Worm (Caenorhabditis elegans): ENCODE measurements around the gene sru-30.

DNA sequence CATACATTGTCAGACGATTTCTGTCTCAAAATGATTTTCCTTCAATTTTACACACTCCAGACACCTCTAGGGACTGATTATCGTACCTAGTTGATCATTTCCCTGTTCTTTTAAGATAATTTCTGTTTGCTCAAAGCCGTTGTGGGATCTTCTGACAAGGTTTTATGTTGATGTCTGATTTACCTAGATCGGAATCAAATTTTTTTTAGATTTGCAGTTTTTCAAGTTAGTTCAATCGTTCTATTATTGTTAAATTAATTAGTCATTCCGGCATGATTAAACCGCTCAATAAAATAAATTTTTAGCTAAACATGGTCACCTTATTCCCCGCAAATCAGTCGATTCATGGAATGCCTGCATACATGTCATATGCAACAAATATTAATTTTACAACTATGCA is at the start of gene sru-30:
- TF ChIP-seq W03F9.2 (tag; optimal IDR thresholded peaks at IDR 0.05) (no peak), dao-5 (tag; optimal IDR thresholded peaks at IDR 0.05) (no peak), him-1 (tag; optimal IDR thresholded peaks at IDR 0.05) (no peak)

All from whole organism, L4/young adult.